Worm (Caenorhabditis elegans): ENCODE results near the gene Y73B6BL.270.
"Not testable (repeated sequence)": the region's sequence is repeated elsewhere in the genome, so short reads cannot be mapped to it uniquely, and the experiment has no call there.

The Y73B6BL.270 gene

DNA sequence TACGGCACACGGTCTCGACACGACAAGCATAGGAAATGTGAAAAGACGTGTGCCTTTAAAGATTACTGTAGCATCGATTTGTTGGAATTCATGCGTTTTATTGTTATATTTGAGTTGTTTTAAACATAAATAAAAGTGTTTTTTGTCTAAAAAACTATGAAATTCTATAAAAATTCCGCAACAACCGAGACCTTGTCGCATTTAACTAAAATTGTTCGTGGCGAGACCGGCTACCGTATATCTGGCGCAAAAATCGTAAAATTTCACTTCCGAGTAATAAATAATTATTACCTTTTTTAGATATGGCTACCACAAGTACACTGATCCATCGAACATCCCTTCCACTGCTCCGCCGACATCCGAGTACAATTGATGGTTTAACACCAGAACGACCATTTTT lies 27.8 kb upstream of the Y73B6BL.270 start, which contains the start of gene ipla-6:
ipla-6 (plus strand) TSS at position 301 of the 400 bp plus-strand sequence.
- TF ChIP-seq mab-5 (tag; optimal IDR thresholded peaks at IDR 0.05) (no peak), ceh-16 (tag; optimal IDR thresholded peaks at IDR 0.05) (no peak), nhr-129 (tag; optimal IDR thresholded peaks at IDR 0.05) (no peak), nhr-6 (tag; optimal IDR thresholded peaks at IDR 0.05) (no peak), skn-1 (tag; optimal IDR thresholded peaks at IDR 0.05) (no peak), R02D3.7 (tag; optimal IDR thresholded peaks at IDR 0.05) (no peak), aly-2 (tag; optimal IDR thresholded peaks at IDR 0.05) (no peak), ama-1 (optimal IDR thresholded peaks at IDR 0.05) (no peak)

DNA sequence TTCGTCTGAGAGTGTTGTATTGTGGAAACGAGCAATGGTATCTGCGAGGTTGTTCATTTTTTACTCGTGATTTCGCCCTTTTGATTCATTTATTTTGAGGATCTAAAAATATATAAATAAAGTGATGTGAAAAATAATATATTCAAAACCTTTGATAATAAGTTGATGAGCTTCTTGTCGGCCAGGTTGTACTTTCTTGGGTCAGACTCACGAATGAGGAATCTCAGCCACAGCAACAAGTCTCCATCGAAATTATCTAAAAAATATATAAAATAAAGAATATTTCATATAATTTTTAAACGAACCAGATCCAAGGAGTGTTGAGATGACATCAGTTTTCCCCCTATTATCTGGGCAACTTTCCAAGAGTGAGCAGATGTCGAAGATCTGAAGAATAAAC lies 22.7 kb upstream of the Y73B6BL.270 start, which contains the start of gene Y73B6BL.288:
Y73B6BL.288 (minus strand) TSS at position 101 of the 400 bp plus-strand sequence.
- TF ChIP-seq F13H6.1 (tag; optimal IDR thresholded peaks at IDR 0.05) (no peak), ama-1 (optimal IDR thresholded peaks at IDR 0.05) (no peak), C34F6.9 (tag; optimal IDR thresholded peaks at IDR 0.05) (no peak), lsy-2 (tag; optimal IDR thresholded peaks at IDR 0.05) (no peak), lin-13 (GFP tag; optimal IDR thresholded peaks at IDR 0.05) (no peak), elt-1 (tag; optimal IDR thresholded peaks at IDR 0.05) (no peak), ztf-1 (GFP tag; conservative IDR thresholded peaks at IDR 0.05) (no peak), peb-1 (tag; optimal IDR thresholded peaks at IDR 0.05) (no peak), sma-9 (GFP tag; optimal IDR thresholded peaks at IDR 0.05) (no peak), sma-9 (tag; optimal IDR thresholded peaks at IDR 0.05) (no peak), mab-5 (tag; optimal IDR thresholded peaks at IDR 0.05) (no peak), lin-11 (tag; optimal IDR thresholded peaks at IDR 0.05) (no peak), ceh-16 (tag; optimal IDR thresholded peaks at IDR 0.05) (no peak), blmp-1 (tag; optimal IDR thresholded peaks at IDR 0.05; ENCODE audit: insufficient read depth) (no peak), nhr-6 (tag; optimal IDR thresholded peaks at IDR 0.05) (no peak), ceh-82 (tag; optimal IDR thresholded peaks at IDR 0.05) (no peak), nhr-10 (tag; optimal IDR thresholded peaks at IDR 0.05) (no peak)

DNA sequence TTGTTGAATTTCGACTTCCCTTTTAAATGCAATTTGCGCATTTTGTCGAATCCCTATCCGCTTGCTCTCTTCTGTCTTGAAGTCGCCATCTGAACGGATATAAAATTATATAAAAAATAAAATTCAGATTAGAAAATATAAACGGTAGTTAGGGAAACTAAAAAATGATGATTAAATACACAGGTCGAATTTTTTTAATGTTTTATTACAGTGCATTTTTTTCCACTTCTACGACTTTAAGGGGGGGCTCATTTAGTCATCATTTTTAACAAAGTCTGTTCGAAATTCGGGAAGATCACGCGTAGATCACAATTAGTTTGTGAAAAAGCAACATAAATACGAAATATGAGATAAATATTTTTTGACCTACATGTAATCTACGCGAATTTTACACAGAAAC lies 22.3 kb upstream of the Y73B6BL.270 start, which contains the start of gene Y73B6BL.14:
Y73B6BL.14 (minus strand) TSS at position 101 of the 400 bp plus-strand sequence.
- no peak for TF ChIP-seq mbf-1 (tag; optimal IDR thresholded peaks at IDR 0.05)
- TF ChIP-seq elt-3 (tag; optimal IDR thresholded peaks at IDR 0.05): no peak
- no peak for TF ChIP-seq blmp-1 (tag; optimal IDR thresholded peaks at IDR 0.05; ENCODE audit: insufficient read depth)
- TF ChIP-seq nhr-25 (tag; optimal IDR thresholded peaks at IDR 0.05): no peak
- TF ChIP-seq mab-5 (tag; optimal IDR thresholded peaks at IDR 0.05): no peak

DNA sequence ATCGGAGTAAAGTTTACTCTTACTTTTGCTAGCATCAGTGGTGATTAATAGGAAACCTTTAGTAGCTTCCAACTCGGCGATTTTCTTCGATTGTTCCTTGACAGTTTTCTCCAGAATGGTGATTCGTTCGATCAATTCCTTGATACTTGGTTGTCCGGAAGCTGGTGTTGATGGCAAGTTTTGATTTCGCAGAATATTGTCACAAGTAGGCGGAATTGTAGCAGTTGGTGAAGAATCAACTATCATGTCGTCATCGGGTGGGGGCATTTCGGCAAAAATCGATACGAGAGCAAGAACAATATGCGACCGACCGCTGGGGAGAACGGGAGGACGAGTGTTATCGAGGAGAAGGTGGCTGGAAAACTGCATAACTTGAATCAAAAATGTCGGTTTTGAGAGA lies 17.9 kb upstream of the Y73B6BL.270 start, which contains the start of gene Y73B6BL.289:
Y73B6BL.289 (plus strand) TSS at position 301 of the 400 bp plus-strand sequence.
- not testable (repeated sequence) for TF ChIP-seq nhr-12, elt-3, lin-39 (tag; optimal IDR thresholded peaks at IDR 0.05)

DNA sequence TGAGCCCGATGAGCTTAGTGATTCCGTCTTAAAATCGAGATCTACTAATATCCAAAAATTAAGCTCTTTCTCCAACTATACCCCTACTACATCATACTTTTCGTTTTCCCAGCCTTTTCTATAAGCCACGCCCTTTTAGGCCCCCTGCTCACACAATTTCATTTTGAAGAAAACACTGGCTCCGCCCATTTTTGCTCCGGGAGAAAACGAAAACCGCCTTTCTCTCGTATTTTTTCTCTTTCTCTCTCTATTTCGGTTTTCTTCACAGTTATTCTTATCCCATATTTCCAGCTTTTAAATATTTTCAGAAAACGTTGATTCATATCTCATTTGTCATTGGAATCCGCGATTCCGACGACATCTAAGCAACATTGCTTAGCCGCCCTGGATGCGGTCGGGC lies 3.5 kb upstream of the Y73B6BL.270 start, which contains the start of gene Y73B6BL.47:
Y73B6BL.47 (plus strand) TSS at position 301 of the 400 bp plus-strand sequence.
- TF ChIP-seq unc-55 (GFP tag; optimal IDR thresholded peaks at IDR 0.05) (no peak), nhr-237 (tag; optimal IDR thresholded peaks at IDR 0.05) (no peak), elt-1 (tag; optimal IDR thresholded peaks at IDR 0.05) (no peak), lin-11 (tag; optimal IDR thresholded peaks at IDR 0.05) (no peak), ceh-16 (tag; optimal IDR thresholded peaks at IDR 0.05) (no peak)

DNA sequence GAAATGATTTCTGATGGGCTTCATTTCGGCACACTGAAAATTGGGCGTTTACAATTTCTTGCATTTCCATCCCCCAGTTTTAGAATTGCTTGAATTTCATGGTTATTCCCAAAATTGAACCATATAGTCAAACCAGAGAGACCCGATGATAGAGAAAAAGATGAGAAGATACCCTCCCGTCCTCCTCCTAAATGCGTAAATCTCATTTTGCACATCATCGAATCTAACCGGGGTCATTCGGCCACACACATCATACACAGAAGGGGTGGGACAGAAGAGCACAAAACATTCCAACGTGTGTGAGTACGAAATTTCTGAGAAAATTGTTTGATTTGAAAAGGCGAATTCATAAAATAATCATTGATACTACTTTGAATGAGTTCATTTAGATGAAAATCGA lies 1.5 kb upstream of the Y73B6BL.270 start:
- TF ChIP-seq fos-1 (tag; optimal IDR thresholded peaks at IDR 0.05): no peak
- no peak for TF ChIP-seq ztf-1 (GFP tag; conservative IDR thresholded peaks at IDR 0.05)
- TF ChIP-seq lsy-2 (tag; optimal IDR thresholded peaks at IDR 0.05): no peak
- no peak for TF ChIP-seq crh-2 (tag; optimal IDR thresholded peaks at IDR 0.05)
- no peak for TF ChIP-seq nhr-12 (tag; optimal IDR thresholded peaks at IDR 0.05)
- TF ChIP-seq egl-27 (tag; optimal IDR thresholded peaks at IDR 0.05): no peak
- no peak for TF ChIP-seq C34F6.9 (tag; optimal IDR thresholded peaks at IDR 0.05)
- TF ChIP-seq Y55F3AM.14 (GFP tag; optimal IDR thresholded peaks at IDR 0.05): no peak
- TF ChIP-seq ZK546.5 (tag; optimal IDR thresholded peaks at IDR 0.05): no peak
- no peak for TF ChIP-seq alr-1 (tag; optimal IDR thresholded peaks at IDR 0.05)
- no peak for TF ChIP-seq peb-1 (tag; optimal IDR thresholded peaks at IDR 0.05)
- TF ChIP-seq blmp-1 (tag; optimal IDR thresholded peaks at IDR 0.05; ENCODE audit: insufficient read depth): no peak
- TF ChIP-seq ztf-4 (tag; optimal IDR thresholded peaks at IDR 0.05): no peak
- no peak for TF ChIP-seq snpc-4 (tag; optimal IDR thresholded peaks at IDR 0.05)

Data from whole organism, L2 larva.